Worm (Caenorhabditis elegans): ENCODE measurements around the gene ZK816.3.

DNA sequence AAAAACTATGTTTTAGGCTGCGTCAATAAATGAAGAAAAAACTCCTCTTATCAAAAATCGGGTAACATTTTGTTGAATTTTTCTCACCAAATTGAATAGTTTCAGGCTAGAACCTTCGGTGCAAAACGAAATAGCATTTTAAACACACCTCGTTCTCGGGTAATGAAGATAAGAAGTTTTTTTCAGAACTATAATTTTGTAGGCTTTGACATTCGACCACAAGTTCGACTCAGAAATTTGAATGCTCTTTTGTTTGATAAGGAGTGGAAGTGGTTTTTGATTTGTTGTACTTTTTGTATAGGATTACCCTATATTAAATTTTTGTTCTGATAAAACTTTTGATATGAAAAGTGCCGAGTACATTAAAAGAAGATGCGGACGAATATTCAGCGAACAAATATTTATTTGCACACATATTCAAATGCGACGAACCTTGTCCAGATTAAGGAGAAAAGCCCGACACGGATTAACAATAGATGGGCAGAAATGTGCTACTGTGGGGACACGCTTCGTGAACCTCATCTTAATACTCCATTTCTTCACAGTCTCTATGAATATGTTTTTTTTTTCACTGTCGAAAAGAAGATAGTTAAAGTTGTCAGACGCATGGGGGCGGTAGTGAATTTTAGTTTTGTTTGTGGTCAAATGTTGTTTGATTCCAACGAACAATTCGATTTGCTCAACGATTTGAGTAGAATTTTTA, 41.4 kb upstream of the ZK816.3 start:
- TF ChIP-seq ceh-82 (tag; optimal IDR thresholded peaks at IDR 0.05): no peak
- TF ChIP-seq nhr-10 (tag; optimal IDR thresholded peaks at IDR 0.05): no peak
- TF ChIP-seq aly-2 (tag; optimal IDR thresholded peaks at IDR 0.05): no peak
- TF ChIP-seq skn-1 (tag; optimal IDR thresholded peaks at IDR 0.05): no peak
- no peak for TF ChIP-seq unc-39 (tag; optimal IDR thresholded peaks at IDR 0.05)
- TF ChIP-seq nhr-77 (tag; optimal IDR thresholded peaks at IDR 0.05): no peak
